Worm (Caenorhabditis elegans) whole organism, late embryonic: ENCODE data around the gene cyn-2.

Experiments
- C08G9.2 ChIP-seq: sonication (generic microtip); optimal IDR thresholded peaks from 2 replicates; lab custom pipeline; 2016; ENCODE audit warnings: mild to moderate bottlenecking, missing genetic modification characterization, moderate library complexity, missing compliant biosample characterization
- K02D7.2 ChIP-seq: sonication (generic microtip); optimal IDR thresholded peaks from 2 replicates; lab custom pipeline; 2017; ENCODE audit warnings: mild to moderate bottlenecking, missing genetic modification characterization, missing compliant biosample characterization
- K09A11.1 ChIP-seq: sonication (generic microtip); optimal IDR thresholded peaks from 2 replicates; lab custom pipeline; 2017; ENCODE audit warnings: antibody characterized with exemption, mild to moderate bottlenecking, missing genetic modification characterization, missing compliant biosample characterization; ENCODE audit not compliant: insufficient read depth
- T23F11.4 ChIP-seq: fragments of 200-800 bp; sonication (Bioruptor generic); optimal IDR thresholded peaks from 2 replicates; lab custom pipeline; 2018; ENCODE audit warnings: mild to moderate bottlenecking, missing genetic modification characterization, missing compliant biosample characterization
- ama-1 ChIP-seq: fragments of 150-350 bp; optimal IDR thresholded peaks from 2 replicates; lab custom pipeline; 2014
- ceh-18 ChIP-seq: sonication (generic microtip); optimal IDR thresholded peaks from 2 replicates; lab custom pipeline; 2016; ENCODE audit warnings: missing genetic modification characterization, missing compliant biosample characterization
- ceh-22 ChIP-seq: sonication (generic microtip); optimal IDR thresholded peaks from 2 replicates; lab custom pipeline; 2017; ENCODE audit warnings: missing biosample characterization, missing genetic modification characterization
- ceh-24 ChIP-seq: sonication (generic microtip); optimal IDR thresholded peaks from 2 replicates; lab custom pipeline; 2016; ENCODE audit warnings: mild to moderate bottlenecking, missing genetic modification characterization, missing compliant biosample characterization
- ceh-30 ChIP-seq: fragments of 150-350 bp; optimal IDR thresholded peaks from 2 replicates; lab custom pipeline; 2014; ENCODE audit warnings: missing biosample characterization, missing genetic modification characterization
- ceh-31 ChIP-seq: sonication (generic microtip); optimal IDR thresholded peaks from 2 replicates; lab custom pipeline; 2016; ENCODE audit warnings: missing genetic modification characterization, missing compliant biosample characterization
- ceh-45 ChIP-seq: fragments of 200-800 bp; sonication (Bioruptor generic); IDR thresholded peaks from 2 replicates; pipeline ENCODE4 v1.3.6; 2022; ENCODE audit warnings: missing genetic modification reagents, missing genetic modification characterization, missing compliant biosample characterization
- ceh-48 ChIP-seq: sonication (generic microtip); optimal IDR thresholded peaks from 2 replicates; lab custom pipeline; 2016; ENCODE audit warnings: missing genetic modification characterization, inconsistent platforms, missing compliant biosample characterization
- ceh-6 ChIP-seq: fragments of 200-800 bp; sonication (Bioruptor generic); optimal IDR thresholded peaks from 2 replicates; lab custom pipeline; 2018; ENCODE audit warnings: mild to moderate bottlenecking, missing genetic modification characterization, missing compliant biosample characterization
- ceh-9 ChIP-seq: sonication (generic microtip); optimal IDR thresholded peaks from 2 replicates; lab custom pipeline; 2016; ENCODE audit warnings: mild to moderate bottlenecking, missing genetic modification characterization, inconsistent platforms, missing compliant biosample characterization
- che-1 ChIP-seq: sonication (generic microtip); optimal IDR thresholded peaks from 2 replicates; lab custom pipeline; 2016; ENCODE audit warnings: mild to moderate bottlenecking, missing genetic modification characterization, missing compliant biosample characterization
- dve-1 ChIP-seq: sonication (generic microtip); optimal IDR thresholded peaks from 2 replicates; lab custom pipeline; 2017; ENCODE audit warnings: antibody characterized with exemption, mild to moderate bottlenecking, missing genetic modification characterization, missing compliant biosample characterization
- elt-2 ChIP-seq: sonication (generic microtip); optimal IDR thresholded peaks from 2 replicates; lab custom pipeline; 2016; ENCODE audit warnings: missing genetic modification reagents, missing genetic modification characterization, missing compliant biosample characterization
- elt-4 ChIP-seq: sonication (generic microtip); optimal IDR thresholded peaks from 2 replicates; lab custom pipeline; 2016; ENCODE audit warnings: missing genetic modification characterization, missing compliant biosample characterization
- ets-4 ChIP-seq: sonication (generic microtip); optimal IDR thresholded peaks from 2 replicates; lab custom pipeline; 2016; ENCODE audit warnings: missing genetic modification characterization, missing compliant biosample characterization
- eyg-1 ChIP-seq: sonication (generic microtip); optimal IDR thresholded peaks from 2 replicates; lab custom pipeline; 2016; ENCODE audit warnings: missing genotype, missing genetic modification characterization, missing compliant biosample characterization
- fax-1 ChIP-seq: sonication (generic microtip); optimal IDR thresholded peaks from 2 replicates; lab custom pipeline; 2016; ENCODE audit warnings: missing genotype, missing genetic modification characterization, missing compliant biosample characterization
- fkh-6 ChIP-seq: sonication (generic microtip); optimal IDR thresholded peaks from 2 replicates; lab custom pipeline; 2016; ENCODE audit warnings: missing genetic modification characterization, missing compliant biosample characterization
- hlh-30 ChIP-seq: sonication (generic microtip); optimal IDR thresholded peaks from 2 replicates; lab custom pipeline; 2017; ENCODE audit warnings: antibody characterized with exemption, missing genetic modification characterization, missing compliant biosample characterization; ENCODE audit not compliant: insufficient read depth
- lin-11 ChIP-seq: fragments of 200-800 bp; sonication (Bioruptor generic); optimal IDR thresholded peaks from 2 replicates; lab custom pipeline; 2018; ENCODE audit warnings: mild to moderate bottlenecking, missing genetic modification characterization, missing compliant biosample characterization
- madf-2 ChIP-seq: sonication (generic microtip); optimal IDR thresholded peaks from 2 replicates; lab custom pipeline; 2017; ENCODE audit warnings: missing genetic modification characterization, missing compliant biosample characterization
- mec-3 ChIP-seq: sonication (generic microtip); optimal IDR thresholded peaks from 2 replicates; lab custom pipeline; 2016; ENCODE audit warnings: borderline replicate concordance, missing genetic modification characterization, missing compliant biosample characterization
- nfya-1 ChIP-seq: sonication (generic microtip); optimal IDR thresholded peaks from 2 replicates; lab custom pipeline; 2017; ENCODE audit warnings: missing genetic modification characterization, mild to moderate bottlenecking, missing compliant biosample characterization, antibody characterized with exemption, moderate library complexity
- pat-9 ChIP-seq: fragments of 200-800 bp; sonication (Bioruptor generic); optimal IDR thresholded peaks from 2 replicates; lab custom pipeline; 2018; ENCODE audit warnings: mild to moderate bottlenecking, missing genetic modification characterization, moderate library complexity, missing compliant biosample characterization
- pax-1 ChIP-seq: fragments of 150-350 bp; optimal IDR thresholded peaks from 2 replicates; lab custom pipeline; 2014; ENCODE audit warnings: missing biosample characterization, missing genetic modification characterization
- pha-2 ChIP-seq: sonication (generic microtip); optimal IDR thresholded peaks from 2 replicates; lab custom pipeline; 2017; ENCODE audit warnings: mild to moderate bottlenecking, missing genetic modification characterization, missing compliant biosample characterization
- pqm-1 ChIP-seq: sonication (generic microtip); optimal IDR thresholded peaks from 2 replicates; lab custom pipeline; 2016; ENCODE audit warnings: missing genetic modification characterization, missing compliant biosample characterization
- rnt-1 ChIP-seq: sonication (generic microtip); optimal IDR thresholded peaks from 2 replicates; lab custom pipeline; 2016; ENCODE audit warnings: missing genetic modification characterization, missing compliant biosample characterization
- syd-9 ChIP-seq: sonication (generic microtip); optimal IDR thresholded peaks from 2 replicates; lab custom pipeline; 2016; ENCODE audit warnings: mild to moderate bottlenecking, missing genetic modification characterization, moderate library complexity, missing compliant biosample characterization
- tbx-2 ChIP-seq: sonication (generic microtip); optimal IDR thresholded peaks from 2 replicates; lab custom pipeline; 2016; ENCODE audit warnings: missing genetic modification characterization, missing compliant biosample characterization
- unc-3 ChIP-seq, 2 experiments: fragments of 200-800 bp in 1 of 2; sonication (Bioruptor generic) in 1 of 2; sonication (generic microtip) in 1 of 2; conservative IDR thresholded peaks in 1 of 2; optimal IDR thresholded peaks in 1 of 2; 2 replicates each; pipeline versions ENCODE4 v1.3.6 to Lab custom; 2016 to 2022; ENCODE audit warnings: missing compliant biosample characterization in 2 of 2, missing genetic modification characterization in 2 of 2, missing genetic modification reagents in 1 of 2
- unc-42 ChIP-seq: sonication (generic microtip); optimal IDR thresholded peaks from 2 replicates; lab custom pipeline; 2016; ENCODE audit warnings: missing genotype, missing genetic modification characterization, missing compliant biosample characterization
- unc-86 ChIP-seq: sonication (generic microtip); optimal IDR thresholded peaks from 2 replicates; lab custom pipeline; 2016; ENCODE audit warnings: missing genetic modification characterization, missing compliant biosample characterization

cyn-2 gene

ce11 chrIII:13684236-13684635, 8.2 kb upstream of the cyn-2 start:
- TF ChIP-seq ceh-45 (GFP tag; lab: Robert Waterston, UW) (no peak), unc-86 (tag; lab: Kevin White, UChicago) (no peak), pqm-1 (tag; lab: Kevin White, UChicago) (no peak), ceh-24 (tag; lab: Kevin White, UChicago) (no peak), ceh-30 (tag; lab: Kevin White, UChicago) (no peak), pha-2 (tag; lab: Kevin White, UChicago) (no peak), T23F11.4 (GFP tag; lab: Kevin White, UChicago) (no peak), madf-2 (tag; lab: Kevin White, UChicago) (no peak), ceh-9 (no peak), ceh-31 (tag; lab: Kevin White, UChicago) (no peak), K09A11.1 (tag; lab: Kevin White, UChicago) (no peak), fax-1 (tag; lab: Kevin White, UChicago) (no peak)

ce11 chrIII:13686309-13686708, 6.2 kb upstream of the cyn-2 start, which contains the start of gene dyf-2:
Gene dyf-2, minus strand, starts transcription at chrIII:13686445.
- TF ChIP-seq C08G9.2 (tag; lab: Kevin White, UChicago): no peak
- no peak for TF ChIP-seq fkh-6
- TF ChIP-seq eyg-1 (tag; lab: Kevin White, UChicago): no peak
- TF ChIP-seq unc-3 (GFP tag; conservative IDR thresholded peaks at IDR 0.05; lab: Robert Waterston, UW): no peak
- TF ChIP-seq unc-3 (tag; optimal IDR thresholded peaks at IDR 0.05; lab: Kevin White, UChicago): no peak
- TF ChIP-seq mec-3 (tag; lab: Kevin White, UChicago): no peak
- no peak for TF ChIP-seq hlh-30 (tag; lab: Kevin White, UChicago)
- TF ChIP-seq unc-42 (tag; lab: Kevin White, UChicago): no peak
- TF ChIP-seq dve-1: no peak
- no peak for TF ChIP-seq pat-9 (tag; lab: Kevin White, UChicago)

ce11 chrIII:13687211-13687610, 5.3 kb upstream of the cyn-2 start, which contains the start of gene cul-2:
Gene cul-2, plus strand, starts transcription at chrIII:13687269.
- TF ChIP-seq hlh-30 (tag; lab: Kevin White, UChicago) (peak; percentile 8), ceh-48 (tag; lab: Kevin White, UChicago) (peak; percentile 43), tbx-2 (tag; lab: Kevin White, UChicago) (no peak), nfya-1 (tag; lab: Kevin White, UChicago) (peak; percentile 36)
- TF ChIP-seq, all 69 proteins: peak for 3

ce11 chrIII:13693187-13693586, 719 bp downstream of the cyn-2 start:
- TF ChIP-seq K02D7.2 (tag; lab: Kevin White, UChicago) (no peak), ceh-48 (tag; lab: Kevin White, UChicago) (peak; percentile 9)
- TF ChIP-seq, all 69 proteins: peak for 1

DNA sequence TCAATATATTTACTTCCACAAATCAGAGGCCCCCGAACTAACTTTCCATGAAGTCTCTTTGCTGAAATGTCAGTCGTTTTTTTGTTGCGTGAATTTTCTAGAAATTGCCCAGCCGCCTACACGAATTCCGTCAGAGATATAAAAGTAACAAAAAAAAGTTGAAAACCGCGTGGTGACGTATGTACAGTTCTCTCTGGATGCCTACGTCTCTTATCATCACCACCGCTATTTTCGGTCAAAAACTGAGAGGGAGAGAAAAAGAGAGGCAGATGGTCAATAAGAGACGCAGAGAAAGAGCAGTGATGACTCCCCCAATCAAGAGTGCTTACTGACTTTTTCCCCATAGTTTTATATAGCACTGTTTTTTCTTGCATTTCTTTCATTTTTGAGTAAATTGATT, 1.6 kb downstream of the cyn-2 start:
- TF ChIP-seq nfya-1 (tag; lab: Kevin White, UChicago) (peak; percentile 27), unc-86 (tag; lab: Kevin White, UChicago) (no peak), lin-11 (tag; lab: Kevin White, UChicago) (no peak), pax-1 (tag; lab: Kevin White, UChicago) (no peak), ceh-9 (no peak), madf-2 (tag; lab: Kevin White, UChicago) (no peak), ceh-18 (no peak), dve-1 (peak; percentile 4), ceh-6 (GFP tag; lab: Kevin White, UChicago) (no peak), elt-2 (tag; lab: Kevin White, UChicago) (peak; percentile 54)

- TF ChIP-seq C08G9.2 (tag; lab: Kevin White, UChicago) (no peak), tbx-2 (tag; lab: Kevin White, UChicago) (no peak), ceh-45 (GFP tag; lab: Robert Waterston, UW) (no peak), ceh-22 (tag; lab: Kevin White, UChicago) (no peak), syd-9 (tag; lab: Kevin White, UChicago) (no peak), unc-3 (GFP tag; conservative IDR thresholded peaks at IDR 0.05; lab: Robert Waterston, UW) (no peak), unc-3 (tag; optimal IDR thresholded peaks at IDR 0.05; lab: Kevin White, UChicago) (no peak), ets-4 (tag; lab: Kevin White, UChicago) (no peak), dve-1 (no peak), rnt-1 (no peak), che-1 (no peak), ama-1 (lab: Kevin White, UChicago) (no peak), elt-4 (tag; lab: Kevin White, UChicago) (no peak)
Measured at ce11 chrIII:13695588-13695987, 3.1 kb downstream of the cyn-2 start.
